Fruit fly (Drosophila melanogaster): ENCODE measurements around the gene Ada2b.
A peak's percentile ranks its signal among the peaks of the same experiment; 100 is the strongest.

Gene Ada2b

DNA sequence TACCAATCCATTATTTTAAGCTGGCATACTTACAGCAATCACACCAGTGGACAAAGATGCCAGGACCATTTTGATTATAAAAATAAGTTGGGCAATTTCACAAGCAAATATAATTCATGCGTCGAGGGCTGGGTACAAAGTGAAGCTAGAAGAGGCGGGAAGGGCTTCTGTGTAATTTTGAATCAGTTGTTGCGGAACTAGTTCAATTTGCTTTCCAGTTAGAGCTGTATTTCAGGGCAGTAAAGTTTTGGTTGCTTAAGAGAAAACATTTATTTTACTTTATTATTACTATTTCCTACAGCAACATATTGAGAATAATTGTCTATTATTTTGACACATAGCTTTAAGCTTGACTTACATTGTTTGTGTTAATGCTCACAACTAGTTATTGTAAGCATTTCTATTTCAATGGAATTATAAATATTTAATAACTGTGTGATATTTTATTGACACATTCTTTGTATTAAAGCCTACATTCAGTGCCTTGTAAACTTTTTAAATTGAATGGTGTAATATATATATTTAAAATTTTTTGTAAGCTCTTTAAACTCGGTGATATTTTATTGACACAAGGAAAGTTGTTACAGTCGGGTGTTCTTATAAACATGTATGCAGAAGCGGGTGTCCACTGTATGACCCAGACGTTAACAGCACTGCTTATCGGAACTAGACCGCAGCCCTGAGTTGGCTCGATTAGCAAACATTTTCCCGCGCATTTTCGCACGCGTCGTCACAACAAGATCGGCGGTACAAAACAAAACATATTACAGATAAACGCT is 24.2 kb upstream of the Ada2b start, which contains the start of the genes RPA1 and Mcm2 (continued):
- TF ChIP-seq tll (GFP tag; optimal IDR thresholded peaks at IDR 0.05) (no peak), CG14860 (GFP tag; IDR thresholded peaks at IDR 0.05; ENCODE audit: partially characterized antibody) (no peak), ap (GFP tag; IDR thresholded peaks at IDR 0.05) (peak; percentile 60), corto (GFP tag; optimal IDR thresholded peaks at IDR 0.05) (no peak), Xrp1 (GFP tag; IDR thresholded peaks at IDR 0.05) (peak; percentile 71), hb (GFP tag; IDR thresholded peaks at IDR 0.05; ENCODE audit: partially characterized antibody) (no peak), Rx (GFP tag; IDR thresholded peaks at IDR 0.05) (peak; percentile 48; the same call in 1 of the 2 replicates), CG6175 (GFP tag; IDR thresholded peaks at IDR 0.05) (peak; percentile 67; the same call in 2 of the 3 replicates), Mrtf (GFP tag; IDR thresholded peaks at IDR 0.05) (peak; percentile 75; the same call in 1 of the 3 replicates), NK7.1 (GFP tag; optimal IDR thresholded peaks at IDR 0.05) (no peak), CG14667 (GFP tag; IDR thresholded peaks at IDR 0.05) (peak; percentile 81), ac (GFP tag; optimal IDR thresholded peaks at IDR 0.05) (no peak), CG11504 (tag; optimal IDR thresholded peaks at IDR 0.05) (peak; percentile 83), jing (GFP tag; optimal IDR thresholded peaks at IDR 0.05) (no peak), br (optimal IDR thresholded peaks at IDR 0.05) (no peak), CoRest (tag; optimal IDR thresholded peaks at IDR 0.05) (peak; percentile 93), CG10959 (GFP tag; IDR thresholded peaks at IDR 0.05) (peak; percentile 51), CG16779 (GFP tag; IDR thresholded peaks at IDR 0.05) (0 out of 2 replicates have a peak, but pooled peaks have one; percentile 24), Blimp-1 (GFP tag; optimal IDR thresholded peaks at IDR 0.05) (peak; percentile 50), bab2 (GFP tag; optimal IDR thresholded peaks at IDR 0.05) (peak; percentile 60), H15 (GFP tag; IDR thresholded peaks at IDR 0.05) (peak; percentile 79; the same call in 2 of the 3 replicates), eyg (GFP tag; optimal IDR thresholded peaks at IDR 0.05) (no peak), CG5953 (GFP tag; IDR thresholded peaks at IDR 0.05) (peak; percentile 35; the same call in 1 of the 2 replicates), kah (GFP tag; optimal IDR thresholded peaks at IDR 0.05) (peak; percentile 10), btn (GFP tag; optimal IDR thresholded peaks at IDR 0.05) (no peak), oc (tag; optimal IDR thresholded peaks at IDR 0.05) (peak; percentile 40), Adf1 (GFP tag; IDR thresholded peaks at IDR 0.05) (no peak; the same call in none of the 2 replicates), Eip74EF (GFP tag; optimal IDR thresholded peaks at IDR 0.05) (no peak), CG7556 (GFP tag; optimal IDR thresholded peaks at IDR 0.05) (peak; percentile 75), Kr (GFP tag; optimal IDR thresholded peaks at IDR 0.05) (no peak), Hr51 (GFP tag; optimal IDR thresholded peaks at IDR 0.05) (peak in 1 of 2 experiments; percentile 60), D (optimal IDR thresholded peaks at IDR 0.05) (no peak), D (GFP tag; optimal IDR thresholded peaks at IDR 0.05) (peak; percentile 70), CG10321 (GFP tag; IDR thresholded peaks at IDR 0.05) (no peak), lola (GFP tag; optimal IDR thresholded peaks at IDR 0.05) (peak in 1 of 3 experiments; percentile 79), CG4404 (GFP tag; IDR thresholded peaks at IDR 0.05) (peak; percentile 65), sd (tag; optimal IDR thresholded peaks at IDR 0.05) (no peak), CG8281 (tag; optimal IDR thresholded peaks at IDR 0.05) (peak; percentile 50), Awh (GFP tag; IDR thresholded peaks at IDR 0.05) (peak; percentile 37; the same call in 1 of the 2 replicates), Sry-β (GFP tag; optimal IDR thresholded peaks at IDR 0.05) (peak; percentile 30), CG6272 (GFP tag; IDR thresholded peaks at IDR 0.05) (peak; percentile 79), CG12219 (GFP tag; optimal IDR thresholded peaks at IDR 0.05) (peak; percentile 50), CG3281 (GFP tag; optimal IDR thresholded peaks at IDR 0.05) (peak; percentile 76), unc-4 (GFP tag; IDR thresholded peaks at IDR 0.05; ENCODE audit: partially characterized antibody) (no peak), CG14441 (GFP tag; IDR thresholded peaks at IDR 0.05) (peak; percentile 78), dmrt11E (tag; optimal IDR thresholded peaks at IDR 0.05) (peak; percentile 78), Hr78 (GFP tag; optimal IDR thresholded peaks at IDR 0.05) (no peak), Aef1 (GFP tag; IDR thresholded peaks at IDR 0.05) (peak; percentile 87)

All from whole organism, embryonic.